Fruit fly (Drosophila melanogaster) whole organism, wandering third instar larva: ENCODE results near the gene CG32221.

ENCODE experiments used
- Abd-B ChIP-seq: fragments of >200 bp; optimal IDR thresholded peaks from 2 replicates; lab custom pipeline; 2017; ENCODE audit warnings: missing biosample characterization, missing genetic modification characterization
- CG32264 ChIP-seq: fragments of 200-800 bp; sonication (Bioruptor generic); optimal IDR thresholded peaks from 2 replicates; lab custom pipeline; 2016; ENCODE audit warnings: missing biosample characterization, missing genetic modification characterization
- CG9705 ChIP-seq: fragments of 200-800 bp; sonication (Bioruptor generic); optimal IDR thresholded peaks from 2 replicates; lab custom pipeline; 2018; ENCODE audit warnings: missing biosample characterization, mild to moderate bottlenecking, missing genetic modification characterization
- CrebA ChIP-seq: fragments of 200-800 bp; sonication (Bioruptor generic); optimal IDR thresholded peaks from 2 replicates; lab custom pipeline; 2016; ENCODE audit warnings: missing biosample characterization, mild to moderate bottlenecking, missing genetic modification characterization, borderline replicate concordance
- Dif ChIP-seq: fragments of 200-275, 200-300 bp; sonication (Bioruptor generic); optimal IDR thresholded peaks from 2 replicates; lab custom pipeline; 2018; ENCODE audit warnings: missing biosample characterization, missing genetic modification characterization; ENCODE audit not compliant: partially characterized antibody
- GATAd ChIP-seq: sonication (Bioruptor generic); optimal IDR thresholded peaks from 2 replicates; lab custom pipeline; 2016; ENCODE audit warnings: missing biosample characterization, missing genetic modification characterization
- HLH106 ChIP-seq: fragments of 200-800 bp; optimal IDR thresholded peaks from 3 replicates; lab custom pipeline; 2019; ENCODE audit warnings: missing biosample characterization, mild to moderate bottlenecking, missing genetic modification characterization, moderate library complexity
- Hnf4 ChIP-seq: fragments of 200-800 bp; sonication (Bioruptor generic); optimal IDR thresholded peaks from 2 replicates; lab custom pipeline; 2016; ENCODE audit warnings: missing biosample characterization, mild to moderate bottlenecking, missing genetic modification characterization
- Hr78 ChIP-seq: fragments of >200 bp; optimal IDR thresholded peaks from 2 replicates; lab custom pipeline; 2017; ENCODE audit warnings: missing biosample characterization, missing genetic modification characterization
- Hr83 ChIP-seq: fragments of 200-300 bp; sonication (Bioruptor generic); optimal IDR thresholded peaks from 2 replicates; lab custom pipeline; 2016; ENCODE audit warnings: missing biosample characterization, mild to moderate bottlenecking, missing genetic modification characterization, moderate library complexity; ENCODE audit not compliant: poor library complexity, severe bottlenecking
- Jra ChIP-seq: sonication (Bioruptor generic); optimal IDR thresholded peaks from 2 replicates; lab custom pipeline; 2016; ENCODE audit warnings: missing biosample characterization, missing genetic modification characterization
- Mio ChIP-seq: sonication (Bioruptor generic); optimal IDR thresholded peaks from 2 replicates; lab custom pipeline; 2016; ENCODE audit warnings: missing biosample characterization, missing genetic modification characterization
- Myc ChIP-seq: fragments of >200 bp; optimal IDR thresholded peaks from 2 replicates; lab custom pipeline; 2017
- N ChIP-seq: fragments of >200 bp; optimal IDR thresholded peaks from 2 replicates; lab custom pipeline; 2018; ENCODE audit warnings: missing biosample characterization, missing external identifiers, missing genetic modification characterization
- OdsH ChIP-seq: fragments of 200-800 bp; sonication (Bioruptor generic); optimal IDR thresholded peaks from 2 replicates; lab custom pipeline; 2016; ENCODE audit warnings: missing biosample characterization, mild to moderate bottlenecking, missing genetic modification characterization
- Rel ChIP-seq, 2 experiments: fragments of 200-800 bp; sonication (Bioruptor generic) in 1 of 2; optimal IDR thresholded peaks; 2 replicates in 1 of 2; 3 replicates in 1 of 2; lab custom pipeline; 2016 to 2019; ENCODE audit warnings: mild to moderate bottlenecking in 2 of 2, missing biosample characterization in 2 of 2, missing genetic modification characterization in 2 of 2, moderate library complexity in 1 of 2
- Sp1 ChIP-seq: fragments of 200-800 bp; sonication (Bioruptor generic); optimal IDR thresholded peaks from 3 replicates; lab custom pipeline; 2019; ENCODE audit warnings: missing biosample characterization, mild to moderate bottlenecking, missing genetic modification characterization, moderate library complexity
- Vsx2 ChIP-seq: fragments of 200-300, 225-300 bp; sonication (Bioruptor generic); optimal IDR thresholded peaks from 2 replicates; lab custom pipeline; 2018; ENCODE audit warnings: missing biosample characterization, missing genetic modification characterization; ENCODE audit not compliant: partially characterized antibody
- br ChIP-seq: fragments of 200-800 bp; sonication (Bioruptor generic); optimal IDR thresholded peaks from 2 replicates; lab custom pipeline; 2016; ENCODE audit warnings: missing biosample characterization, missing genetic modification characterization
- brk ChIP-seq: fragments of 200-800 bp; sonication (Bioruptor generic); optimal IDR thresholded peaks from 2 replicates; lab custom pipeline; 2016; ENCODE audit warnings: missing biosample characterization, mild to moderate bottlenecking, missing genetic modification characterization
- dl ChIP-seq, 2 experiments: fragments of 175-275, 200-275 bp in 1 of 2; fragments of 200-275 bp in 1 of 2; sonication (Bioruptor generic); optimal IDR thresholded peaks; lab custom pipeline; 2018; ENCODE audit warnings: mild to moderate bottlenecking in 2 of 2, missing biosample characterization in 2 of 2, missing genetic modification characterization in 2 of 2, moderate library complexity in 2 of 2; ENCODE audit not compliant: partially characterized antibody in 2 of 2, insufficient read depth in 1 of 2
- dsf ChIP-seq: sonication (Bioruptor generic); optimal IDR thresholded peaks from 2 replicates; lab custom pipeline; 2016; ENCODE audit warnings: missing biosample characterization, missing genetic modification characterization, borderline replicate concordance
- ey ChIP-seq: fragments of 200-800 bp; sonication (Bioruptor generic); optimal IDR thresholded peaks from 2 replicates; lab custom pipeline; 2016; ENCODE audit warnings: missing biosample characterization, missing genetic modification characterization
- foxo ChIP-seq, 2 experiments: fragments of 200-800 bp; sonication (Bioruptor generic); optimal IDR thresholded peaks; 2 replicates in 1 of 2; 3 replicates in 1 of 2; lab custom pipeline; 2016 to 2017; ENCODE audit warnings: missing biosample characterization in 2 of 2, missing genetic modification characterization in 2 of 2
- fru ChIP-seq: fragments of 200-800 bp; sonication (Bioruptor generic); optimal IDR thresholded peaks from 3 replicates; lab custom pipeline; 2016; ENCODE audit warnings: missing biosample characterization, mild to moderate bottlenecking, missing genetic modification characterization
- h ChIP-seq: fragments of 200-800 bp; sonication (Bioruptor generic); optimal IDR thresholded peaks from 3 replicates; lab custom pipeline; 2016; ENCODE audit warnings: missing biosample characterization, mild to moderate bottlenecking, missing genetic modification characterization
- pan ChIP-seq: fragments of >200 bp; optimal IDR thresholded peaks from 2 replicates; lab custom pipeline; 2017
- psq ChIP-seq: fragments of 200-800 bp; sonication (Bioruptor generic); optimal IDR thresholded peaks from 3 replicates; lab custom pipeline; 2017; ENCODE audit warnings: missing biosample characterization, mild to moderate bottlenecking, missing genetic modification characterization, moderate library complexity
- rgr ChIP-seq: fragments of 200-800 bp; sonication (Bioruptor generic); optimal IDR thresholded peaks from 3 replicates; lab custom pipeline; 2016; ENCODE audit warnings: missing biosample characterization, mild to moderate bottlenecking, missing genetic modification characterization
- sage ChIP-seq: fragments of 200-800 bp; sonication (Bioruptor generic); optimal IDR thresholded peaks from 2 replicates; lab custom pipeline; 2016; ENCODE audit warnings: missing biosample characterization, mild to moderate bottlenecking, missing genetic modification characterization
- sv ChIP-seq: fragments of 200-800 bp; sonication (Bioruptor generic); optimal IDR thresholded peaks from 3 replicates; lab custom pipeline; 2016; ENCODE audit warnings: missing biosample characterization, missing genetic modification characterization
- tai ChIP-seq: sonication (Bioruptor generic); optimal IDR thresholded peaks from 2 replicates; lab custom pipeline; 2016; ENCODE audit warnings: missing biosample characterization, missing genetic modification characterization
- usp ChIP-seq: fragments of >200 bp; optimal IDR thresholded peaks from 2 replicates; lab custom pipeline; 2017; ENCODE audit warnings: missing biosample characterization, missing genetic modification characterization
- woc ChIP-seq: sonication (Bioruptor generic); optimal IDR thresholded peaks from 2 replicates; lab custom pipeline; 2016; ENCODE audit warnings: missing biosample characterization, mild to moderate bottlenecking, missing genetic modification characterization

CG32221 gene

DNA sequence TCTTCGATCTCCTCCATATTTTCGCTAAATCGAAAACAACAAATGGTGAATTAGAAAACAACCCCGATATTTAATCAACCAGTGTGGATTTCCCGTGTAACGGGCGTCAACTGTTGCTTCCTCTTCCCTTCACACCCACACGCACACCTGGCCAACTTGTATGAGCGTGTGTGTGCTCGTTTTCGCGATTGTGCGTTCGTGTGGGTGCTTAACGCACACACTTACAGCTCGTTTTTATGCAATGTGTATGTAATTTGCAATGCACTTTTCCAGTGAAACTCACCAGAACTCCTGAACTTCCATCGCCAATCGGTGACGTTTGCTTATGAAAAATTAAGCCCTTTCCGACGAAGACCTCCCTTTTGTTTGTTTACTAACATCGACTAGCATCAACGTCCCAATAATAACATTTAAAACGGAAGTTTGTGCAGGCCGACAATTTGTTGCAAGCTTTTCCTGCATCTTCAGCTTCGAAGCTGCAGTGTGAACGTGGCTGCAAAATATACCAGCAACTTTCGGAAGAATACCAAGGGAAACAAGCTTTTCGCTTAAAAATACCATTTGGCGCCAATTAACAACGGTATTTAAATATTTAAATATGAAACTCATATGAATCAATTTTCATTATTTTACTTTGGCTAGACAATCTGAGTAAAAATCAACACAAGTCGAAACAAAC is 18.9 kb upstream of the CG32221 start, which contains the start of gene cyc:
Gene cyc, minus strand, starts transcription at position 467 of the 679 bp plus-strand sequence.
- TF ChIP-seq Dif (no peak), Myc (lab: Kevin White, UChicago) (no peak), ey (GFP tag; lab: Kevin White, UChicago) (peak; percentile 15), brk (no peak), usp (GFP tag; lab: Kevin White, UChicago) (no peak), Abd-B (GFP tag; lab: Kevin White, UChicago) (no peak), Hr83 (no peak), sv (GFP tag; lab: Kevin White, UChicago) (no peak), Mio (GFP tag; lab: Kevin White, UChicago) (no peak), N (GFP tag; lab: Kevin White, UChicago) (peak; percentile 39), OdsH (peak; percentile 8), psq (GFP tag; lab: Kevin White, UChicago) (peak; percentile 10), Sp1 (GFP tag; lab: Kevin White, UChicago) (peak; percentile 39), Rel (GFP tag; optimal IDR thresholded peaks at IDR 0.05; lab: Kevin White, UChicago) (no peak), Rel (tag; optimal IDR thresholded peaks at IDR 0.05; lab: Kevin White, UChicago) (peak; percentile 42)

DNA sequence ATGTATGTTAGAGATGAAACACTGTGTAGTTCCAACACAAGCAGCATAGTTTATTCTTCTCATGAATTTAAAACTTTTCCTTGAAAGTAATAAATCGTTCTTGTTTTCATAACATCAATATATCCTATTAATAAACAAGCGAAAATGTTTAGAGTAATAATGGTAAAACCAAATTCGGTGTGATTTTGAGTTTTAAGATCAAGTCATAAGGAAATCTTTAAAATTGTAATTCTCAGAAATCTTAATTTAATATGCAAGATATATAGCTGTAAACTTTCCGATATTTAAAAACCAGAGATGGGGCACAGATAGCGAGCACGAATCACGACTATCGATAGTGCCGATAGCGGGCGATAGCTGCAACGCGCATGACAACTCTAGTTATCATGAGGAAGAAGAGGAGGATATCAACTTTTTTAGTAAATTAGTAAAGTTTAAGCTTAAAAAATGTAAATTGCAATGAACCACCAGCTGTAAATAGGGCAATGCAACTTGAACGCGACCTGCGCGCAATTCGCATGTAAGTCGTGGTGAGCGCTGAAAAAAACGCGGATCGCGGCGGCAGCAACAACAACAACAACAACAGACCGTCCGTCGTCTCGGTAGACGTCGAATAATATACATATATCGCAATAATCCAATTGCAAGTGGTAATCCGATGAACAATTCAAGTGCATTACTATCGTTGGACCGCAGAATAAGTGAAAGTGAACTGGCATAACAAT is 16.5 kb upstream of the CG32221 start, which contains the start of the genes Fibp and Deaf1:
Gene Fibp, minus strand, starts transcription at position 161 of the 725 bp plus-strand sequence.
Gene Deaf1, plus strand, starts transcription at position 368 of the 725 bp plus-strand sequence.
- TF ChIP-seq foxo (GFP tag; optimal IDR thresholded peaks at IDR 0.05; lab: Kevin White, UChicago), result peak in 1 of 2 experiments; percentile 84
- TF ChIP-seq CG32264 (GFP tag; lab: Kevin White, UChicago), result peak; percentile 33
- TF ChIP-seq Hr78, result no peak
- peak; percentile 76 for TF ChIP-seq ey (GFP tag; lab: Kevin White, UChicago)
- peak; percentile 90 for TF ChIP-seq woc (GFP tag; lab: Kevin White, UChicago)
- TF ChIP-seq CG9705, result peak; percentile 59
- peak; percentile 78 for TF ChIP-seq Sp1 (GFP tag; lab: Kevin White, UChicago)
- TF ChIP-seq rgr (GFP tag; lab: Kevin White, UChicago), result peak; percentile 79
- peak; percentile 81 for TF ChIP-seq br (GFP tag; lab: Kevin White, UChicago)
- TF ChIP-seq dsf, result peak; percentile 50
- TF ChIP-seq Mio (GFP tag; lab: Kevin White, UChicago), result peak; percentile 8
- peak; percentile 82 for TF ChIP-seq HLH106
- no peak for TF ChIP-seq Vsx2 (GFP tag; lab: Kevin White, UChicago)
- peak; percentile 78 for TF ChIP-seq OdsH
- TF ChIP-seq psq (GFP tag; lab: Kevin White, UChicago), result peak; percentile 69
- peak; percentile 83 for TF ChIP-seq h (GFP tag; lab: Kevin White, UChicago)
- peak; percentile 88 for TF ChIP-seq Jra (GFP tag; lab: Kevin White, UChicago)
- TF ChIP-seq Hr83, result peak; percentile 67
- TF ChIP-seq Hnf4 (GFP tag; lab: Kevin White, UChicago), result peak; percentile 85
- TF ChIP-seq GATAd (GFP tag; lab: Kevin White, UChicago), result peak; percentile 82
- peak; percentile 82 for TF ChIP-seq fru
- no peak for TF ChIP-seq N (GFP tag; lab: Kevin White, UChicago)
- TF ChIP-seq dl (GFP tag; optimal IDR thresholded peaks at IDR 0.05; lab: Kevin White, UChicago; ENCODE audit: insufficient read depth in 1 of 2, partially characterized antibody in 2 of 2), result no peak
- TF ChIP-seq sv (GFP tag; lab: Kevin White, UChicago), result peak; percentile 74
- TF ChIP-seq tai, result no peak
- TF ChIP-seq Rel (GFP tag; optimal IDR thresholded peaks at IDR 0.05; lab: Kevin White, UChicago), result no peak
- TF ChIP-seq Rel (tag; optimal IDR thresholded peaks at IDR 0.05; lab: Kevin White, UChicago), result no peak
- TF ChIP-seq CrebA (GFP tag; lab: Kevin White, UChicago), result no peak
- no peak for TF ChIP-seq Myc (lab: Kevin White, UChicago)

DNA sequence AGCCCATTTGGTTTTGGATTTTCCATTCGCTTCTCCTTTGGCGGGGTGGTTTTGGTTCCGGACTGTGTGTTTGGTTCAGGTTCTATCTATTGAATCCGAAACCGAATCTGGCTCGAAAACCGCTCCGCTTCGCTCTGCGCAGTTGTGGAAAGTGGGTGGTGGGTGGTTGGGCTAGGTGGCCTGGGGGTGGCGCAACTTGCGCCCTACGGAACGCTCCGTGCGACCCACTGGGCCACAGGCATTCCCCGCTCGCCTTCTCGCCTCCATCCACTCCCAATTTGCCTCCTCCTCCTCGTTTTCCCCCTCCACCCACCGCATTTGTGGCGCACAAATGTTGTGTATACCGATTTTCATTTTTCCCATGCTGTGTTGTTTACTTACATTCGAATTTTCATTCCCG is 15.8 kb upstream of the CG32221 start:
- TF ChIP-seq Myc (lab: Kevin White, UChicago), result no peak
- TF ChIP-seq pan (lab: Kevin White, UChicago), result no peak
- no peak for TF ChIP-seq sage (GFP tag; lab: Kevin White, UChicago)
- no peak for TF ChIP-seq CG32264 (GFP tag; lab: Kevin White, UChicago)
- TF ChIP-seq usp (GFP tag; lab: Kevin White, UChicago), result no peak
- no peak for TF ChIP-seq psq (GFP tag; lab: Kevin White, UChicago)
- TF ChIP-seq Rel (GFP tag; optimal IDR thresholded peaks at IDR 0.05; lab: Kevin White, UChicago), result no peak
- no peak for TF ChIP-seq Rel (tag; optimal IDR thresholded peaks at IDR 0.05; lab: Kevin White, UChicago)
- no peak for TF ChIP-seq Mio (GFP tag; lab: Kevin White, UChicago)
- TF ChIP-seq, all 38 proteins: peak for 0
